Worm (Caenorhabditis elegans): ENCODE results near the gene pmp-1.

ce11 chrII:6897507-6897906, 14.0 kb upstream of the pmp-1 start, which contains the start of gene C44B7.11:
- TF ChIP-seq ztf-11 (tag; optimal IDR thresholded peaks at IDR 0.05) (no peak), hlh-1 (tag; optimal IDR thresholded peaks at IDR 0.05) (no peak), elt-1 (tag; optimal IDR thresholded peaks at IDR 0.05; ENCODE audit: borderline replicate concordance, insufficient read depth) (no peak), blmp-1 (tag; optimal IDR thresholded peaks at IDR 0.05) (no peak), ceh-83 (GFP tag; optimal IDR thresholded peaks at IDR 0.05) (no peak), lsy-2 (tag; optimal IDR thresholded peaks at IDR 0.05) (no peak), elt-3 (tag; optimal IDR thresholded peaks at IDR 0.05) (no peak), unc-62 (GFP tag; optimal IDR thresholded peaks at IDR 0.05) (no peak), lin-13 (tag; optimal IDR thresholded peaks at IDR 0.05) (no peak)

Measured in whole organism, mixed stage, embryonic.